Fruit fly (Drosophila melanogaster): Measurements from ENCODE around the gene wake.
A peak's percentile ranks its signal among the peaks of the same experiment; 100 is the strongest.

Gene wake

DNA sequence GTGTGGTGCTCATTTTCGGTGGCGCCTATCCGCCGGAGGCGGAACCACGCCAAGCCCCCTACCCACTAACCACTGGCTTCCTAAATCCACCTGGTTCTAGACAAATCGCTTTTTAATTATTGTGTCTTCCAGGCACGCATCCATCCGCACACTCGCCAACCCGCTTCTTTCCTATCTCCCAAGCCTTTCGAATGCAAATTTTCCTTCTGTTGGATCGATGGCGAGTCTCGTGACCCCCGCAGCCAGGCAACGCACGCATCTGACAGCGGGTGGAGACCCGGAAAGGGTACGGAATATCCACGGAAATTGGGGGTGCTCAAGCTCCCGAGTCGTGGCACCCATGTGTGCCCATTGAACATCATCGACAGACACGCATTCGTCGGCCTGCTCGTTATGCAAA lies 67.6 kb downstream of the wake start, which contains the start of gene CG13842:
Gene CG13842, minus strand, starts transcription at position 101 of the 400 bp plus-strand sequence.
- TF ChIP-seq CG17801 (GFP tag; optimal IDR thresholded peaks at IDR 0.05; ENCODE audit: partially characterized antibody) = no peak

DNA sequence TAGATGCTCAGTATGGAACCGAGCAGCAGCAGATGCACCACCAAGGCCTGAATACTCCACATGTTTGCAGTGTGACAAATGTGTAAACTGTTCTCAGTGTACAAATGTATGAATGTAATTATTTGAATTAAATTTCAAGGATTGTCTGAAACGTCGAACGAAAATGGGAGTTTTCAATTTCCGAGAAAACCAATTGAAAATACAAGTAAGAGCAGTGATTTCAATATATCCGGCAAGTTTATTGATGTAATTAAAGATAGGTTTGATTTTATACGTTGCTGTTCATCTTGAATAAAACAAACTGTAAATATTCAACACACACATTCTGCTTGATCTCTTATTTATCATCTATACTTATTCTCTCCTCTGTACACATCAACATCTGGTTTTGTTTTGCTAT lies 71.1 kb downstream of the wake start, which contains the start of gene CG4907:
Gene CG4907, minus strand, starts transcription at position 101 of the 400 bp plus-strand sequence.
- no peak for TF ChIP-seq CG17801 (GFP tag; optimal IDR thresholded peaks at IDR 0.05; ENCODE audit: partially characterized antibody)

DNA sequence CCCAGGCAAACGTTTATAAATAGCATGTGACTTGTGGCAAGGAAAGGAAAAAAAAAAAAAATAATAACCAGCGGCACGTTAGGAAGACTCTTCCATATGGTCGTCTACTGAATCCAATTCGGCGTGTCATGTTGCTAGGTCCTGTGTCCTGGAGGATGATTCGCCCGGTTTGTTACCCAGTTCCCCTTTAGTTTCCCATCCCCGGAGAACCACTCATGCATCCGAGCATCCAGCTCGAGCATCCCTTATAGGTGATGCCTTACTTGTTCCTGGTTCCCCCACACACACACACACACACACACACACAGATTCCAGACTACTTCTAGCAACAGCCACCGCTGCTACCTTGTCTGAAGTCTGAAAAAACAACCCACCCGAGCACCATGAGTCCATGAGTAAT lies 78.3 kb downstream of the wake start:
- no peak for TF ChIP-seq CG17801 (GFP tag; optimal IDR thresholded peaks at IDR 0.05; ENCODE audit: partially characterized antibody)

DNA sequence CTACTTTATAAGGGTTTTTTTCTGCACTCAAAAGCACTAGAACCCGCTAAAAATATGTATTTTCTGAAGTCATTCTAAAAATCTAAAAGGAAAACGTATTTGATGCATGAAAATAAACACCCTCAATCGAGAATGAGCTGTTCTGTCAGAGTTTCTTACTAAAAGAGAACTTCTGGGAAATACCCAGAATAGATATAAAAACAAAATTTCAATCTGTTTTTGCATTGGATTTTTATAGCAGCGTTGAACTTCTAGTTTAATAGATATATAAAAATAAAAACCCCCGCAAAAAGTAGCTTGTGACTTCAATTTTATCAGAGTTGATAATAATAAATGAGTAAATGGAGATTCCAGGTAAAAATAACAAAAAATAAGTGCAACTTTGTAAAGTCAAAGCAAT lies 78.8 kb downstream of the wake start:
- TF ChIP-seq CG17801 (GFP tag; optimal IDR thresholded peaks at IDR 0.05; ENCODE audit: partially characterized antibody) = no peak

DNA sequence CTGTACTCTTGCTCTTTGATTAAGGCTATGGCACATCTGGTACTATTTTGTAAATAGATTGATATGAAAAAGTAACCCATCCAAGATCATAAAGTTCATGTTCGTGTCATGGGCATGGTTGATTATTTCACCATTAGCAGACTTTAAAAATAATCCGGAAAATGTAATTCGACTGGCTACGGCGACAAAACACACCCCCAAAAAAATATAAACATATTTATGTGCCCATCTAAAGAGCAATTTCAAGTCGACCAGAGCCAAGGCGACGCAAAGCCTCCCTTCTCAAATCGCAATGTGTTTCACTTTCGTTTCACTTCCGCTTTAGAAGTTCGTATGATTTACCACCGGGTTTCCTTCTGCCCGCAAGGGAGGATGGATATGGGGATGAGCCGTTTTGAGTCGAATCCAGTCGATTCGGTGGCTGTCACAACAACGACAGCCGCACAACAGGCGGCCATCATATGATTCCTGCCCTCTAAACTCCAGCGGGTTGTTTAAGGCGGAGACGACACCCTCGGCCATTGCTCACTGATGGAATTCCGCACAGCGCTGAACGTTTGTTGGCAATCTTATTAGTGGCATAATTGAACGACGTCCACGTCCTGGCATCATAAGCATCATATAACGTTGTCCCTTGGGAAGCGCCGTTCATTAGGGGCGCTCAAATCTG lies 79.5 kb downstream of the wake start:
- no peak for TF ChIP-seq CG17801 (GFP tag; optimal IDR thresholded peaks at IDR 0.05; ENCODE audit: partially characterized antibody)

- no peak for TF ChIP-seq CG17801 (GFP tag; optimal IDR thresholded peaks at IDR 0.05; ENCODE audit: partially characterized antibody)
Observed at dm6 chr3R:22719607-22719949, 80.0 kb downstream of the wake start.

DNA sequence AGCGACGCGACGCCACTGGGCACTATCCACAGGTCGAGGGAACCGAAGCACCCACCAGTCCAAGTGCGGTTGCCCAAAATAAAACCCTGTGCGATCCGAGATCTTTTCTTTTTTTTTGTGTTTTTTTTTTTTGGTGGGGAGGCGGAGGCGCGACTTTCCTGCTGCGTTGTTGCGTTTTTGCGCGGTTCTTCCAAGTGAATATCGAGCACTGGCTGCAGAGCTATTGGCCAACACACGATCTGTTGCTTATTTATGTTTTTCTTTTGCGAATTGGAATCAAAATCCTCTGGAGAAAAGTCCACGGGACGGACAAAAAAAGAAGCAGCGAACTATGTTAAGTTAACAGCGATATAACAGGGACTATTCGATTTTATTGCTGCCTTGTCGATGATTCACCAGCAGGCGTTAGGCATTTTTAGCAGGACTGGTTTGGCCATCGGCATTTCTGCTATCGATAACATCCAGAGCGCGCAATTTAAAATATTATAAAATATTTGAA lies 81.2 kb downstream of the wake start, which contains the start of gene wge:
Gene wge, minus strand, starts transcription at position 343 of the 499 bp plus-strand sequence.
- TF ChIP-seq CG17801 (GFP tag; optimal IDR thresholded peaks at IDR 0.05; ENCODE audit: partially characterized antibody) = peak; percentile 57

- peak; percentile 66 for TF ChIP-seq CG17801 (GFP tag; optimal IDR thresholded peaks at IDR 0.05; ENCODE audit: partially characterized antibody)
Observed at dm6 chr3R:22724149-22724973, 84.8 kb downstream of the wake start, which contains the start of gene Irp-1A. Gene Irp-1A (minus strand): TSS chr3R:22724587.

dm6 chr3R:22726031-22726770 lies 86.6 kb downstream of the wake start, which contains the start of gene RNF220:
Gene RNF220 (minus strand): TSS chr3R:22726414.
- no peak for TF ChIP-seq CG17801 (GFP tag; optimal IDR thresholded peaks at IDR 0.05; ENCODE audit: partially characterized antibody)

DNA sequence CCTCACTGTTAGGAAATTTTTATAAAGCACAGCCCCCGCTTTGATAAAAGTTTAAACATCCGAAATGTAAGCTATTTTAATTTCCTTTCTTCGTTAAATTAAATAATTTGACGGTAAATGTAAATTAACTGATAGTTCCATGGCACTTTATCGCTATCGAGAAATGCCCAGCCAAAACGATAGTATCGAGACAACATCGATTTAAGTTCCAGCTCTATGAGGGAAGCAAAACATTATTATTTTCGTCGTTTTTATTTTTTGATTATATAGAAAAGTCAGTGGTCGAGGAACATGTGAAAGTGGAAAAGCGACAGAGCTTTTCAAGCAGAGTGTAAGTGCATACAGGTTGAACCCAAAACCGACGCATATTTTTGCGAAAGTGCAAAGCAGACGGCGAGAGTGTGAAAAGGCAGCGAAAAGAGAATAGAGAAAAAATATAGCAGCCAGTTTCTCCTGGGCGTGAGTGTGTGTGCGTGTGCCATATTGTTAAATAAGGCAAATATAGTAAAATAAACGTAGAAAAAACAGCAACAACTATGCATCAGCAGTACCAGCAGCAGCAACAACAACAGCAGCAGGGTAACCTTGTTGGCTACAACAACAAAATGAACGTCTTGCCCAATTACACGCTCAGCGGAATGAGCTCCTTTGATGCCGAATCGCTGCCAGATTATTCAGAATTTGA lies 87.3 kb downstream of the wake start, which contains the start of gene CG45049:
Gene CG45049, plus strand, starts transcription at position 197 of the 685 bp plus-strand sequence.
- no peak for TF ChIP-seq CG17801 (GFP tag; optimal IDR thresholded peaks at IDR 0.05; ENCODE audit: partially characterized antibody)

DNA sequence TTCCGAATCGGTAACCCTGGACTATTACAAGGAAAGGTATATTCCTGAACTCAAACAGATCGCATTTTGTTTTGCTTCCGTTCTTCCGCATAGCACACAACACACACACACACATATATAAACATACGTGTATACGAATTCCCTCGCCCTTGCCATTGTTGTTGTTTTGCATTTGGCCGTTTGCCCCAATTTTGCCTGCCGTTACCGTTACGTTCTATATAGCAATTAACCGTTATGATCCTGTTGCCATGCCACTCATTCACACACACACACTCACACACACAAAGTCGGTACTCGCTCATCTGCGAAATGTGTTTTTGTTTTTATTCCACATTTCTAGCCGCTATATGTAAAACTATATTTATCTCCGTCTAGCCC lies 87.8 kb downstream of the wake start:
- no peak for TF ChIP-seq CG17801 (GFP tag; optimal IDR thresholded peaks at IDR 0.05; ENCODE audit: partially characterized antibody)

DNA sequence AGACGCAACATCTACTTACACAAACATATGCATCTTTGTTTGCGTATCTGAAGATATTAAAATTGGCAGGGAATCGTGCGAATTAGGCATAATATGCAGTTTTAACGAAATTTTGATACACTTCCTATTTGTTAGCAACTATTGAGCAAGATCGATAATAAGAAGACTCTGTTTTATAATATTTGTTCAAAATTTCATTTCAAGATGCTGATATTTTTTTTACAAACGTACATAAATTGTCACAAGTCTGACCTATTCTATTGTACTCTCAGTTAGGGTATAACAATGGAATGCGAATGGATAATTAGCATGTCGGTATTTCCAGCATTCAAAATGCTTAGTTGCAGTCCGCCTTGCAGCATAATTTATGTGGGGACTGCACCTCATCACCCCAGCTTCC lies 88.2 kb downstream of the wake start:
- TF ChIP-seq CG17801 (GFP tag; optimal IDR thresholded peaks at IDR 0.05; ENCODE audit: partially characterized antibody) = no peak

DNA sequence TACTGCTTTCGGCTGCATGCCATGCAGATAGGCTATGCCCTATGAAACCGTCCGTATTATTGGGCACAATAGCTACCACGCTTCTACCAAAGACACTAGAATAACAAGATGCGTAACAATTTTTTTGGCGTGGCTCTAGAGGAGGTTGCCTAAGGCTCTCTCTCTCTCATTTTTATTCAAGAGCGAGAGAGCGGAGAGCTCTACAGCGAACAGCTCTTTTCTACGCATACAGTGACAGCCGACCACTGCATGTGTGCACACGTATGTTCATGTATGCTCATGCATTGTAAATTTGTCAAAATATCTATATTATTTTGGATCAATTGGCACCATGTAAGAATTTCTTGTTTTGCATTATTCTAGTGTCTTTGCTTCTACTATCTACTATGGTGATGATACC lies 93.4 kb downstream of the wake start:
- TF ChIP-seq CG17801 (GFP tag; optimal IDR thresholded peaks at IDR 0.05; ENCODE audit: partially characterized antibody) = no peak

Data from ovary, adult (tissue).